Fruit fly (Drosophila melanogaster) whole organism, wandering third instar larva: Measurements from ENCODE around the gene CG10949.

ENCODE experiments used
- Abd-B ChIP-seq: fragments of >200 bp; optimal IDR thresholded peaks from 2 replicates; lab custom pipeline; 2017; ENCODE audit warnings: missing biosample characterization, missing genetic modification characterization
- Hr78 ChIP-seq: fragments of >200 bp; optimal IDR thresholded peaks from 2 replicates; lab custom pipeline; 2017; ENCODE audit warnings: missing biosample characterization, missing genetic modification characterization
- Jra ChIP-seq: sonication (Bioruptor generic); optimal IDR thresholded peaks from 2 replicates; lab custom pipeline; 2016; ENCODE audit warnings: missing biosample characterization, missing genetic modification characterization
- Myc ChIP-seq: fragments of >200 bp; optimal IDR thresholded peaks from 2 replicates; lab custom pipeline; 2017
- N ChIP-seq: fragments of >200 bp; optimal IDR thresholded peaks from 2 replicates; lab custom pipeline; 2018; ENCODE audit warnings: missing biosample characterization, missing external identifiers, missing genetic modification characterization
- brk ChIP-seq: fragments of 200-800 bp; sonication (Bioruptor generic); optimal IDR thresholded peaks from 2 replicates; lab custom pipeline; 2016; ENCODE audit warnings: missing biosample characterization, mild to moderate bottlenecking, missing genetic modification characterization
- dl ChIP-seq, 2 experiments: fragments of 175-275, 200-275 bp in 1 of 2; fragments of 200-275 bp in 1 of 2; sonication (Bioruptor generic); optimal IDR thresholded peaks; lab custom pipeline; 2018; ENCODE audit warnings: mild to moderate bottlenecking in 2 of 2, missing biosample characterization in 2 of 2, missing genetic modification characterization in 2 of 2, moderate library complexity in 2 of 2; ENCODE audit not compliant: partially characterized antibody in 2 of 2, insufficient read depth in 1 of 2
- dmrt93B ChIP-seq: fragments of 200-800 bp; sonication (Bioruptor generic); optimal IDR thresholded peaks from 2 replicates; lab custom pipeline; 2018; ENCODE audit warnings: missing biosample characterization, mild to moderate bottlenecking, missing genetic modification characterization
- dsf ChIP-seq: sonication (Bioruptor generic); optimal IDR thresholded peaks from 2 replicates; lab custom pipeline; 2016; ENCODE audit warnings: missing biosample characterization, missing genetic modification characterization, borderline replicate concordance
- pan ChIP-seq: fragments of >200 bp; optimal IDR thresholded peaks from 2 replicates; lab custom pipeline; 2017
- psq ChIP-seq: fragments of 200-800 bp; sonication (Bioruptor generic); optimal IDR thresholded peaks from 3 replicates; lab custom pipeline; 2017; ENCODE audit warnings: missing biosample characterization, mild to moderate bottlenecking, missing genetic modification characterization, moderate library complexity

DNA sequence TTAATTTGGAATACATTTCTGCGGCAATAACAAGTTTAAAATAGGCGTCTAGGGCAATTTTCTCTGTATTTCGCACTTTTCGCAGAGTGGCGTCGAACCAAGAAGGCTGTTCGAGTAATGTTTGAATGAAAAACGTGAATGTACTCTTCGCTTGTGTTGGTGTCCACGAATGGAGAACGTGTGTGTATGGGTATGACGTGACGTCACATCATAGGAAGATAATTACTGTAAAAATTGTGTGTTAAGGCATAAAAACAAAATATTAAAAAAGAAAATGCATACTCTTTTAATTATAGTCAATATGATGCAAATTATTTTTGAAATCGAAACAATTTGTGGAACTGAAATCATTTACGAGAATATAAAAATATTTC lies 11.7 kb upstream of the CG10949 start:
- no peak for TF ChIP-seq Abd-B (GFP tag; lab: Kevin White, UChicago)
- no peak for TF ChIP-seq psq (GFP tag; lab: Kevin White, UChicago)
- no peak for TF ChIP-seq Jra (GFP tag; lab: Kevin White, UChicago)
- TF ChIP-seq pan (lab: Kevin White, UChicago) = no peak
- TF ChIP-seq dmrt93B (GFP tag; lab: Kevin White, UChicago) = no peak
- TF ChIP-seq N (GFP tag; lab: Kevin White, UChicago) = no peak
- no peak for TF ChIP-seq Myc (lab: Kevin White, UChicago)
- no peak for TF ChIP-seq brk (GFP tag; lab: Kevin White, UChicago)
- TF ChIP-seq Hr78 (GFP tag; lab: Kevin White, UChicago) = no peak
- TF ChIP-seq dl (GFP tag; optimal IDR thresholded peaks at IDR 0.05; lab: Kevin White, UChicago; ENCODE audit: insufficient read depth in 1 of 2, partially characterized antibody in 2 of 2) = no peak
- TF ChIP-seq dsf (GFP tag; lab: Kevin White, UChicago) = no peak
